Worm (Caenorhabditis elegans): Measurements from ENCODE around the gene Y54G2A.52.

DNA sequence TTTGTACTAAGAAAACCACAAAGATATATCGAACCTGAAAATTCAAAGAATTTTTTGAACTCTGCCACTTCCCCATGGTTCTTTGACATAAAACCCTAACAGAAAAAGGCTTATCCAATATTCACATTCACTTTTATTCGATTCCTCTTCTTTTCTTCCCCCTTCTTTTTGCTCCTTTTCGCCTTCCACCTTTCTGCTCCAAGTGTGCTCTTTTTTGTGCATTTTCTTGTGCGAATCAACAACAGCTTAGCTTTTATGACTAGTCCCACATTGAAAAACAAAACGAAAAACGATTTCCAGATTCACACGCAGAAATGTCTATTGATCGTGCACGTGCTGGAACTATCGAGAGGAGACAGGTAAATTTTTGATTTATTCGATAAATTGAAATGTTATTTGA lies 46.9 kb downstream of the Y54G2A.52 start, which contains the start of gene Y54G2A.41:
- TF ChIP-seq nhr-12 (tag; optimal IDR thresholded peaks at IDR 0.05) (no peak), mml-1 (tag; optimal IDR thresholded peaks at IDR 0.05) (no peak), mdl-1 (tag; optimal IDR thresholded peaks at IDR 0.05) (no peak), pqm-1 (tag; optimal IDR thresholded peaks at IDR 0.05) (no peak), lin-39 (tag; optimal IDR thresholded peaks at IDR 0.05) (no peak), egl-5 (tag; optimal IDR thresholded peaks at IDR 0.05) (no peak), unc-62 (GFP tag; optimal IDR thresholded peaks at IDR 0.05) (no peak), elt-3 (tag; optimal IDR thresholded peaks at IDR 0.05) (no peak), sea-2 (GFP tag; optimal IDR thresholded peaks at IDR 0.05) (no peak), nhr-11 (tag; optimal IDR thresholded peaks at IDR 0.05) (no peak), ztf-11 (tag; optimal IDR thresholded peaks at IDR 0.05) (no peak), ceh-9 (tag; optimal IDR thresholded peaks at IDR 0.05) (no peak)
